Worm (Caenorhabditis elegans): ENCODE measurements around the gene T14B4.1.

Gene T14B4.1

DNA sequence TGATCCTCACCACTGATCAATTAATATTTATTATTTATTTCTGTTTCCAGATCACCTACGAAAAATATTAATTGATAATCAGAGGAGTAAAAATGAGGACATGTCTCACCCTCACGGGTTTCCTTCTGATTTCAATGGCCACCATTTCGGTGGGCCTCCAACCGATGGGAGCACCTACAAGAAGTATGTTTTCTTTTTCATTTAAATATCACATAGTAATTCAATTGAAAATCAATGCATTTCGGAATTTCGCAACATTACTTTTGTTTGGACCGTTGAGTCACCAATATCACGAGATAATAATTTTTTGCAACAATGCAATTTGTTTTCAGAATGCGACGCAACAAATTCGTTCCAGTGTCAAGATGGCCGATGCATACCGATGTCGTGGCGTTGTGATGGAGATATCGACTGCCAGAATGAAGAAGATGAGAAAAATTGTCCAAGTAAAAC lies 46.7 kb downstream of the T14B4.1 start, which contains the start of gene gldi-2:
gldi-2 (plus strand) TSS at position 51 of the 453 bp plus-strand sequence.
- TF ChIP-seq ceh-44 (GFP tag; IDR thresholded peaks at IDR 0.05) (no peak), set-16 (GFP tag; IDR thresholded peaks at IDR 0.05) (no peak), zag-1 (tag; optimal IDR thresholded peaks at IDR 0.05) (no peak), attf-4 (tag; optimal IDR thresholded peaks at IDR 0.05) (no peak), nhr-6 (tag; optimal IDR thresholded peaks at IDR 0.05) (no peak), duxl-1 (tag; optimal IDR thresholded peaks at IDR 0.05; ENCODE audit: poor library complexity) (no peak), R02D3.7 (tag; optimal IDR thresholded peaks at IDR 0.05) (no peak), zip-11 (GFP tag; IDR thresholded peaks at IDR 0.05) (no peak), nhr-11 (tag; optimal IDR thresholded peaks at IDR 0.05) (no peak), F37D6.2 (tag; optimal IDR thresholded peaks at IDR 0.05) (no peak), ceh-28 (tag; optimal IDR thresholded peaks at IDR 0.05) (no peak), egl-43 (GFP tag; IDR thresholded peaks at IDR 0.05) (no peak)

DNA sequence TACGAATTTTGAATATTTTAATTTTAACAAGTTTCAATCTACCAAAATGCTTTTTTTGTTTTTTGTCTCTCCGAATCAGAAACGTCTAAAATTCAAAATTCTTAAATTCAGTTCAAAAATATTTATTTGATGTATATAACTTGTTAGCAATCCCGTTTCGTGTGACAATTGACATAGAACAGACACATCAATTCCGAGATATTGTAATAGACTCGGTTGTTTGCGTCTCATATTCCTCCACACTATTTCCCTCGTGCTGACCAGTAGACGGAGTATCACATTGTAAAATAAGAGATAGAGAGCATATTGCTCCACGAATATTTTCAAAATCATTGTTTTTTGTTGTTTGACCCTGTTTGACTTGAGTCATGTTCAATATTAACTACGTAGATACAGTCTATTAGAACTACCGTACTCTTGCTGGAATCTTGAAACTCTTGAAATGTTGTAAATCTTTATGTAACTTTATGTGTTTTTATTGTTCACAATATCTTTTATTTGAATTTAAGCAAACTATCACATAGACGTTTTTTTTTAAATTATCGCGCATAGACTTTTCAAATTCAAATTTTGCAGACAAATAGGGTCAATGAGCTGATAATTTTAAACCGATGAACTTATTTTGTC lies 52.1 kb downstream of the T14B4.1 start, which contains the start of gene T13C2.3:
T13C2.3 (plus strand) TSS at position 577 of the 627 bp plus-strand sequence.
- no peak for TF ChIP-seq F49E8.2 (tag; optimal IDR thresholded peaks at IDR 0.05; ENCODE audit: borderline replicate concordance)
- no peak for TF ChIP-seq ZK337.2 (GFP tag; IDR thresholded peaks at IDR 0.05)
- peak; percentile 8 for TF ChIP-seq aha-1 (tag)
- TF ChIP-seq zip-2 (tag; optimal IDR thresholded peaks at IDR 0.05), result no peak

All from whole organism, L4 larva.